Fruit fly (Drosophila melanogaster): ENCODE results near the gene GstD2.

GstD2 gene

DNA sequence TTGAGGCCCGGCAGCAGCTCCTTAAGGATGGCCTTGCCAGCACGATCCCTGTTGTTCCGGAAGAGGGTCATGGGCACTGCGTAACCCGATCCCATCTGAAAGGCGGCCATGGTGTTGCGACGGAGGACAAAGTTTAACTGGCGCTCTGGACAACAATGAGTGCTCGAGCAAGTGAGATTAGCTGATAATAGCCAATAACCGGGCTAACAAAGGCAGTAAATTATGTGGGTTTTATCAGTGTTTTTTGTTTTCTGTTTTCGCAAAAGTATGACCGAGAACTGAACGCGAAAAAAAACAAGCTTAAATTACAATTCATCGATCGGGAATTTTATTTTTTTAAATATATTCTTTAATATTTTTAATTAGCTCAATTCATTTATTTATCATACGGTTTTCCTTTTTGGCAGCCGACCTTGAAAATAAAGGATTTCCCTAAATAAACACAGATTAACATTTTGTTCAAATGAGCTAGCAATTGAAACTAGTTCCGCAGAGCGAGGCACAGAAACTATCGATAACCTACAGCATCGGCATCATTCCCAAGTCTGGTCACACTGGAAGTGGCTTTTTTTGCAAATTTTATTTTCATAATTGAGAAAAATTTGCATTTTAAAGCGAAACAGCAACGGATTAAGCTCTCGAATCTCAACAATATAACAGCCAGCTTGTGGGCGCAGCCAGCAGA, 41.6 kb downstream of the GstD2 start, which contains the start of the genes Dip-C and pps:
Gene Dip-C (minus strand): TSS at position 486 of the 685 bp plus-strand sequence.
Gene pps (plus strand): TSS at position 555 of the 685 bp plus-strand sequence.
- TF ChIP-seq gl (tag; optimal IDR thresholded peaks at IDR 0.05) (no peak), Ets98B (GFP tag; IDR thresholded peaks at IDR 0.05) (no peak), EcR (GFP tag; optimal IDR thresholded peaks at IDR 0.05) (peak; percentile 24), fd96Ca (GFP tag; IDR thresholded peaks at IDR 0.05) (no peak), CG17806 (tag; optimal IDR thresholded peaks at IDR 0.05) (no peak), CG15710 (tag; optimal IDR thresholded peaks at IDR 0.05) (no peak), CG32121 (GFP tag; IDR thresholded peaks at IDR 0.05) (no peak)
